Fruit fly (Drosophila melanogaster) whole organism, prepupa: ENCODE measurements around the gene CG18268.

Experiments used
- Blimp-1 ChIP-seq: fragments of 200-800 bp; sonication (Bioruptor generic); optimal IDR thresholded peaks from 3 replicates; lab custom pipeline; 2017; ENCODE audit warnings: missing biosample characterization, missing genetic modification characterization, mild to moderate bottlenecking, moderate library complexity, missing genetic modification reagents
- CG32006 ChIP-seq: fragments of 200-800 bp; sonication (Bioruptor generic); optimal IDR thresholded peaks from 3 replicates; lab custom pipeline; 2017; ENCODE audit warnings: missing biosample characterization, mild to moderate bottlenecking, missing genetic modification characterization
- CG3919 ChIP-seq: fragments of 200-800 bp; sonication (Bioruptor generic); optimal IDR thresholded peaks from 3 replicates; lab custom pipeline; 2016; ENCODE audit warnings: missing biosample characterization, missing genetic modification characterization
- CG6163 ChIP-seq: fragments of 200-800 bp; sonication (Bioruptor generic); IDR thresholded peaks from 3 replicates; pipeline ENCODE4 v1.3.6; 2022; ENCODE audit warnings: missing biosample characterization, missing genetic modification characterization
- CG6808 ChIP-seq: fragments of 200-800 bp; sonication (Bioruptor generic); optimal IDR thresholded peaks from 3 replicates; lab custom pipeline; 2017; ENCODE audit warnings: missing biosample characterization, missing genetic modification characterization, mild to moderate bottlenecking, moderate library complexity, missing genetic modification reagents
- CG6854 ChIP-seq: fragments of 200-800 bp; sonication (Bioruptor generic); optimal IDR thresholded peaks from 2 replicates; lab custom pipeline; 2017; ENCODE audit warnings: missing biosample characterization, mild to moderate bottlenecking, missing genetic modification characterization
- Ets21C ChIP-seq: fragments of 200-800 bp; sonication (Bioruptor generic); optimal IDR thresholded peaks from 3 replicates; lab custom pipeline; 2016; ENCODE audit warnings: missing biosample characterization, missing genetic modification characterization
- Met ChIP-seq: fragments of 200-800 bp; sonication (Bioruptor generic); optimal IDR thresholded peaks from 3 replicates; lab custom pipeline; 2016; ENCODE audit warnings: missing biosample characterization, missing genetic modification characterization
- Smox ChIP-seq: fragments of 200-800 bp; sonication (Bioruptor generic); optimal IDR thresholded peaks from 3 replicates; lab custom pipeline; 2016; ENCODE audit warnings: missing biosample characterization, missing genetic modification characterization
- dac ChIP-seq: fragments of 200-800 bp; sonication (Bioruptor generic); optimal IDR thresholded peaks from 2 replicates; lab custom pipeline; 2017; ENCODE audit warnings: missing biosample characterization, mild to moderate bottlenecking, missing genetic modification characterization
- fd85E ChIP-seq: fragments of 200-800 bp; sonication (Bioruptor generic); optimal IDR thresholded peaks from 3 replicates; lab custom pipeline; 2016; ENCODE audit warnings: missing biosample characterization, missing genetic modification characterization

- TF ChIP-seq Blimp-1 (GFP tag; lab: Kevin White, UChicago), result no peak
- TF ChIP-seq Met (GFP tag; lab: Kevin White, UChicago), result no peak
- no peak for TF ChIP-seq Ets21C (GFP tag; lab: Kevin White, UChicago)
- TF ChIP-seq CG6808, result no peak
- TF ChIP-seq Smox (GFP tag; lab: Kevin White, UChicago), result no peak
- no peak for TF ChIP-seq fd85E (GFP tag; lab: Kevin White, UChicago)
- no peak for TF ChIP-seq CG3919
- TF ChIP-seq CG6163 (GFP tag; lab: Robert Waterston, UW), result no peak
- no peak for TF ChIP-seq CG32006
- no peak for TF ChIP-seq CG6854
- TF ChIP-seq dac (GFP tag; lab: Kevin White, UChicago), result no peak
These were observed 18.4 kb downstream of the CG18268 start, which contains the start of gene CG18745 for dm6 chr3R:7785784-7786183.
